Worm (Caenorhabditis elegans): ENCODE results near the gene ZK899.2.

ce11 chrX:9499355-9499754 lies 47.6 kb upstream of the ZK899.2 start:
- TF ChIP-seq nhr-237 (tag; optimal IDR thresholded peaks at IDR 0.05) (no peak), ceh-82 (tag; optimal IDR thresholded peaks at IDR 0.05) (no peak), ZK546.5 (tag; optimal IDR thresholded peaks at IDR 0.05) (no peak), R02D3.7 (tag; optimal IDR thresholded peaks at IDR 0.05) (no peak), ztf-4 (tag; optimal IDR thresholded peaks at IDR 0.05) (no peak), nfya-1 (tag; optimal IDR thresholded peaks at IDR 0.05; ENCODE audit: insufficient read depth) (no peak), nhr-67 (tag; optimal IDR thresholded peaks at IDR 0.05) (no peak), unc-62 (GFP tag; optimal IDR thresholded peaks at IDR 0.05) (no peak)

Measured in whole organism, L3 larva.